Worm (Caenorhabditis elegans) whole organism, L1 larva: Measurements from ENCODE around the gene T28A11.3.

Experiments used
- C04F5.9 ChIP-seq: sonication (generic microtip); optimal IDR thresholded peaks from 2 replicates; lab custom pipeline; 2016; ENCODE audit warnings: missing genetic modification characterization, missing compliant biosample characterization
- C16A3.4 ChIP-seq: fragments of 150-350 bp; optimal IDR thresholded peaks from 2 replicates; lab custom pipeline; 2014; ENCODE audit warnings: missing biosample characterization, missing genetic modification characterization
- C34B4.2 ChIP-seq: sonication (generic microtip); optimal IDR thresholded peaks from 2 replicates; lab custom pipeline; 2017; ENCODE audit warnings: mild to moderate bottlenecking, missing genetic modification characterization, missing compliant biosample characterization
- F16B12.6 ChIP-seq: fragments of 150-350 bp; optimal IDR thresholded peaks from 2 replicates; lab custom pipeline; 2014; ENCODE audit warnings: missing biosample characterization, missing genetic modification characterization
- ama-1 ChIP-seq: fragments of 150-350 bp; optimal IDR thresholded peaks from 2 replicates; lab custom pipeline; 2014
- blmp-1 ChIP-seq: fragments of 150-350 bp; optimal IDR thresholded peaks from 2 replicates; lab custom pipeline; 2014; ENCODE audit warnings: missing biosample characterization, missing genetic modification characterization
- ceh-63 ChIP-seq: fragments of 200-800 bp; sonication (Bioruptor generic); optimal IDR thresholded peaks from 2 replicates; lab custom pipeline; 2018; ENCODE audit warnings: mild to moderate bottlenecking, missing genetic modification characterization, missing compliant biosample characterization
- ceh-90 ChIP-seq: sonication (generic microtip); optimal IDR thresholded peaks from 2 replicates; lab custom pipeline; 2016; ENCODE audit warnings: missing genetic modification characterization, missing compliant biosample characterization
- dpl-1 ChIP-seq, 3 experiments: fragments of 150-350 bp in 2 of 3; sonication (generic microtip) in 1 of 3; optimal IDR thresholded peaks; 2 replicates each; lab custom pipeline; 2014 to 2017; ENCODE audit warnings: missing biosample characterization in 3 of 3, missing genetic modification characterization in 3 of 3, missing genetic modification reagents in 3 of 3
- elt-2 ChIP-seq: sonication (generic microtip); optimal IDR thresholded peaks from 2 replicates; lab custom pipeline; 2016; ENCODE audit warnings: missing genetic modification characterization, mild to moderate bottlenecking, inconsistent platforms, missing compliant biosample characterization, missing genetic modification reagents
- elt-3 ChIP-seq, 6 experiments: fragments of 150-350 bp in 1 of 6; sonication (generic microtip); optimal IDR thresholded peaks; 2 replicates each; lab custom pipeline; 2017 to 2018; ENCODE audit warnings: missing biosample characterization in 6 of 6, missing genetic modification characterization in 6 of 6, inconsistent platforms in 1 of 6
- fkh-10 ChIP-seq: sonication (generic microtip); optimal IDR thresholded peaks from 2 replicates; lab custom pipeline; 2017; ENCODE audit warnings: missing biosample characterization, missing genetic modification reagents, missing genetic modification characterization
- fkh-8 ChIP-seq: sonication (generic microtip); optimal IDR thresholded peaks from 2 replicates; lab custom pipeline; 2016; ENCODE audit warnings: mild to moderate bottlenecking, missing genetic modification characterization, missing compliant biosample characterization
- grh-1 ChIP-seq: fragments of 200-800 bp; sonication (Bioruptor generic); IDR thresholded peaks from 2 replicates; pipeline ENCODE4 v1.3.6; 2022; ENCODE audit warnings: missing genetic modification reagents, missing genetic modification characterization, missing compliant biosample characterization
- isw-1 ChIP-seq: fragments of 200-800 bp; sonication (Bioruptor generic); IDR thresholded peaks from 2 replicates; pipeline ENCODE4 v1.3.6; 2022; ENCODE audit warnings: missing genetic modification characterization, missing compliant biosample characterization
- jun-1 ChIP-seq: fragments of 150-350 bp; optimal IDR thresholded peaks from 2 replicates; lab custom pipeline; 2014; ENCODE audit warnings: missing biosample characterization, missing genetic modification reagents, missing genetic modification characterization
- lin-13 ChIP-seq: fragments of 150-350 bp; optimal IDR thresholded peaks from 2 replicates; lab custom pipeline; 2014; ENCODE audit warnings: missing biosample characterization, missing genetic modification reagents, missing genetic modification characterization
- lir-3 ChIP-seq: sonication (generic microtip); optimal IDR thresholded peaks from 2 replicates; lab custom pipeline; 2016; ENCODE audit warnings: mild to moderate bottlenecking, missing genetic modification characterization, moderate library complexity, missing compliant biosample characterization; ENCODE audit not compliant: poor library complexity
- lsy-2 ChIP-seq, 2 experiments: fragments of 150-350 bp; optimal IDR thresholded peaks; 2 replicates each; lab custom pipeline; 2014; ENCODE audit warnings: missing biosample characterization in 2 of 2, missing genetic modification characterization in 2 of 2
- mab-9 ChIP-seq: fragments of 200-800 bp; sonication (Bioruptor generic); IDR thresholded peaks from 2 replicates; pipeline ENCODE4 v1.3.6; 2022; ENCODE audit warnings: missing genetic modification reagents, missing genetic modification characterization, missing compliant biosample characterization
- mef-2 ChIP-seq: fragments of 150-350 bp; optimal IDR thresholded peaks from 2 replicates; lab custom pipeline; 2014; ENCODE audit warnings: missing biosample characterization, missing genetic modification characterization
- mep-1 ChIP-seq: fragments of 150-350 bp; optimal IDR thresholded peaks from 2 replicates; lab custom pipeline; 2014; ENCODE audit warnings: missing biosample characterization, missing genetic modification characterization
- nhr-11 ChIP-seq: fragments of 150-350 bp; optimal IDR thresholded peaks from 2 replicates; lab custom pipeline; 2014; ENCODE audit warnings: missing biosample characterization, missing genetic modification characterization
- nhr-19 ChIP-seq: fragments of 200-800 bp; sonication (Bioruptor generic); conservative IDR thresholded peaks from 2 replicates; pipeline ENCODE4 v1.3.6; 2022; ENCODE audit warnings: missing genetic modification characterization, missing compliant biosample characterization
- nhr-84 ChIP-seq: sonication (generic microtip); optimal IDR thresholded peaks from 2 replicates; lab custom pipeline; 2017; ENCODE audit warnings: missing biosample characterization, missing genetic modification characterization
- nhr-85 ChIP-seq: sonication (generic microtip); peaks from one replicate; lab custom pipeline; 2016; ENCODE audit warnings: missing genetic modification characterization, inconsistent platforms, missing compliant biosample characterization
- nhr-90 ChIP-seq: sonication (generic microtip); optimal IDR thresholded peaks from 2 replicates; lab custom pipeline; 2016; ENCODE audit warnings: mild to moderate bottlenecking, missing genetic modification characterization, missing compliant biosample characterization; ENCODE audit not compliant: poor library complexity
- pax-3 ChIP-seq: fragments of 200-800 bp; sonication (Bioruptor generic); optimal IDR thresholded peaks from 2 replicates; lab custom pipeline; 2018; ENCODE audit warnings: mild to moderate bottlenecking, missing genetic modification characterization, moderate library complexity, missing compliant biosample characterization
- pqm-1 ChIP-seq: sonication (generic microtip); optimal IDR thresholded peaks from 3 replicates; lab custom pipeline; 2017; ENCODE audit warnings: missing biosample characterization, missing genetic modification characterization
- rnt-1 ChIP-seq: sonication (generic microtip); optimal IDR thresholded peaks from 2 replicates; lab custom pipeline; 2016; ENCODE audit warnings: mild to moderate bottlenecking, missing genetic modification characterization, moderate library complexity, missing compliant biosample characterization
- snpc-4 ChIP-seq: fragments of 150-350 bp; optimal IDR thresholded peaks from 2 replicates; lab custom pipeline; 2014; ENCODE audit warnings: missing biosample characterization, missing genetic modification characterization
- snu-23 ChIP-seq: sonication (generic microtip); optimal IDR thresholded peaks from 2 replicates; lab custom pipeline; 2016; ENCODE audit warnings: missing genetic modification characterization, missing compliant biosample characterization
- swsn-7 ChIP-seq: sonication (generic microtip); optimal IDR thresholded peaks from 2 replicates; lab custom pipeline; 2016; ENCODE audit warnings: missing genetic modification characterization, missing compliant biosample characterization
- tbx-2 ChIP-seq: sonication (generic microtip); optimal IDR thresholded peaks from 2 replicates; lab custom pipeline; 2016; ENCODE audit warnings: missing genetic modification characterization, missing compliant biosample characterization
- unc-130 ChIP-seq: fragments of 150-350 bp; optimal IDR thresholded peaks from 2 replicates; lab custom pipeline; 2017; ENCODE audit warnings: missing biosample characterization, missing genetic modification characterization, inconsistent platforms
- unc-86 ChIP-seq: sonication (generic microtip); optimal IDR thresholded peaks from 2 replicates; lab custom pipeline; 2016; ENCODE audit warnings: missing genetic modification characterization, missing compliant biosample characterization
- unc-98 ChIP-seq: fragments of 200-800 bp; sonication (Bioruptor generic); IDR thresholded peaks from 2 replicates; pipeline ENCODE4 v1.3.6; 2022; ENCODE audit warnings: missing genetic modification characterization, missing compliant biosample characterization
- zag-1 ChIP-seq: fragments of 150-350 bp; optimal IDR thresholded peaks from 2 replicates; lab custom pipeline; 2014; ENCODE audit warnings: missing biosample characterization, missing genetic modification characterization
- zip-4 ChIP-seq: fragments of 200-800 bp; sonication (Bioruptor generic); optimal IDR thresholded peaks from 2 replicates; lab custom pipeline; 2018; ENCODE audit warnings: mild to moderate bottlenecking, missing genetic modification characterization, moderate library complexity, missing compliant biosample characterization

The T28A11.3 gene

DNA sequence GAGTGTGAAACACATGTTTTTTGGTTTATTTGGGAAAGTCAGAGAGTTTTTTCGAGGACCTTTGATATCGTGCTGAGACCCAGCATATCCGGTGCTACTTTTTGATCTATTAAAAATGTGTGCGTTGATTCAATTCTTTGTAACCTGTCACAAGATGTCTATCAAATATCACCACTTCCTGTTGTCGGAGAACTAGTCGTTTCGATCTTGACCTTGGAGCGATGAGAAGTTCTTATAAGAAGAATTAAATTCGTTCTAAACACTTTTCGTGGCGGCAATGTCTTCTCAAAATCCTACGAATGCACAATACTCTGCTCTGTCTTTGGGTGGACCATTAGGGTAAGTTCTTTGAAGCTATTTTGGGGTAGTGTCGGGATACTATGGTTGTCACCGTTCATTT lies 41.0 kb downstream of the T28A11.3 start, which contains the start of gene F35F10.1:
TSS of gene F35F10.1 (plus strand) at position 200 of the 400 bp plus-strand sequence.
- TF ChIP-seq mab-9 (GFP tag; lab: Robert Waterston, UW) = no peak
- TF ChIP-seq grh-1 (GFP tag; lab: Robert Waterston, UW) = peak; percentile 9; the same call in 1 of the 2 replicates
- TF ChIP-seq blmp-1 (tag; lab: Kevin White, UChicago) = peak; percentile 37
- TF ChIP-seq nhr-85 (tag; lab: Kevin White, UChicago) = peak; percentile 69

DNA sequence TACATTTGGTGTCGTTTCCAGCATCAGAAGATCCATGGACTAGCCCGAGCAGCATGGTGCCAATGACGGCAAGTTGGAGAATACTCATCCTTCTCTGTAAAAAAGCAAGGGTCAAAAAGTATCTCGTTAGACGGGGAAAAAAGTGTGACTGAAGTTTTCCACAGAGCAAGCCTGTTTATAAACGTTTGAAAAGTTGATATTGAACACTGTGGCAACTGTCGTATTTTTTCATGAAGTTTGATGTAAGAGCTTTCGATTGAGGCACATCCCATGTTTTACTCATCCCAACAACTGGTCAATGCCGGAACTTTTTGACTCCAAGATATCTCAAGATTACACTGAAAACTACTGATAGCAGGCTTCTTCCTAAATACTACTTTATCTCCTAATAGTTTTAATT lies 43.8 kb downstream of the T28A11.3 start, which contains the start of gene F35F10.13:
TSS of gene F35F10.13 (minus strand) at position 101 of the 400 bp plus-strand sequence.
- TF ChIP-seq ceh-90 = no peak

DNA sequence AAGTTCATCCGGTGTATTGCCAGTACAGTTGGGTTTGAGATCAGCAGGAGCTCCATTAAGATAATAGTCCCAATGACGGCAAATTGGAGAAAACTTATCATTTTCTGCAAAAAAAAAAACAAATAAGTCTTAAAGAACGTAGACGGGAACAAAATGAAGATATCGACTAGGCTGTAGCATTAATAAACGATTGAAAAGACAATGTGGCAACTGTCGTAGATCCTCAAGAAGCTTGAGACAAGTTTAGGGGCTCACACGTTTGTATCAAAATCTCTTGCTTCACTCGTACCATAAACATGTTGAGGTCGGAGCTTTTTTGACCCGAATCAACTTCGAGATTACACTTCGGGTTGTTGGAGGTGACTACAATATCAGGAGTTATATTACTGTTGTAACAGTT lies 44.9 kb downstream of the T28A11.3 start, which contains the start of gene F35F10.14:
TSS of gene F35F10.14 (minus strand) at position 101 of the 400 bp plus-strand sequence.
- no peak for TF ChIP-seq elt-2 (tag; lab: Kevin White, UChicago)
- TF ChIP-seq F16B12.6 (tag; lab: Kevin White, UChicago) = no peak
- TF ChIP-seq dpl-1 (GFP tag; optimal IDR thresholded peaks at IDR 0.05; lab: Kevin White, UChicago) = no peak
- no peak for TF ChIP-seq mab-9 (GFP tag; lab: Robert Waterston, UW)
- no peak for TF ChIP-seq tbx-2 (tag; lab: Kevin White, UChicago)
- TF ChIP-seq jun-1 (tag; lab: Kevin White, UChicago) = no peak
- no peak for TF ChIP-seq isw-1 (GFP tag; lab: Robert Waterston, UW)
- no peak for TF ChIP-seq pqm-1 (tag; lab: Kevin White, UChicago)
- TF ChIP-seq swsn-7 = no peak
- no peak for TF ChIP-seq elt-3 (tag; optimal IDR thresholded peaks at IDR 0.05; lab: Kevin White, UChicago)
- TF ChIP-seq snu-23 (GFP tag; lab: Kevin White, UChicago) = no peak
- TF ChIP-seq nhr-11 = no peak
- TF ChIP-seq lir-3 (tag; lab: Kevin White, UChicago) = no peak
- no peak for TF ChIP-seq fkh-8 (tag; lab: Kevin White, UChicago)
- TF ChIP-seq nhr-90 (tag; lab: Kevin White, UChicago) = no peak
- no peak for TF ChIP-seq rnt-1 (tag; lab: Kevin White, UChicago)

DNA sequence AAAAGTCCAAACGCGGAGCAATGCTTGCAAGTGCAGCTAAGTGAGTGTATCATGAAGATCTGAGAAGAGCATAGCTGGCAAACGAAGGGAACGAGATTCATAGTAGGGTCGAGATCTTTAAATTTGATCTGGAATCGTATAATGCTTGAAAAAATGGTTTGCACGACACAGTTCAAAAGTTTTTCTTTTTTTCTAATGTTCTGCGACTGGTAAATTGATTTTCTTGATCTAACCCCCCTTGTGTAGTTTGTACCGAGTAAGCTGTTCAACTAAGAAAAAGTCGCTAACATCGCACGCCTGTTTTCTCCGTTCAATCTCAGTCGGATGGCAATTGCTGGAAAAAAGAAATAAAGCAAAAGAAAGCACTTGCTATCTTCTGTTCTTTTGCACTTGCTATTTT lies 45.3 kb downstream of the T28A11.3 start, which contains the start of gene C17B7.14:
TSS of gene C17B7.14 (minus strand) at position 101 of the 400 bp plus-strand sequence.
- TF ChIP-seq mef-2 = no peak
- TF ChIP-seq dpl-1 (GFP tag; optimal IDR thresholded peaks at IDR 0.05; lab: Kevin White, UChicago) = no peak
- no peak for TF ChIP-seq elt-3 (tag; optimal IDR thresholded peaks at IDR 0.05; lab: Kevin White, UChicago)
- TF ChIP-seq unc-130 (tag; lab: Kevin White, UChicago) = no peak
- no peak for TF ChIP-seq C34B4.2 (tag; lab: Kevin White, UChicago)
- TF ChIP-seq mep-1 (tag; lab: Kevin White, UChicago) = no peak
- no peak for TF ChIP-seq ama-1 (lab: Kevin White, UChicago)
- TF ChIP-seq nhr-84 (tag; lab: Kevin White, UChicago) = no peak
- no peak for TF ChIP-seq lsy-2 (tag; optimal IDR thresholded peaks at IDR 0.05; lab: Kevin White, UChicago)

DNA sequence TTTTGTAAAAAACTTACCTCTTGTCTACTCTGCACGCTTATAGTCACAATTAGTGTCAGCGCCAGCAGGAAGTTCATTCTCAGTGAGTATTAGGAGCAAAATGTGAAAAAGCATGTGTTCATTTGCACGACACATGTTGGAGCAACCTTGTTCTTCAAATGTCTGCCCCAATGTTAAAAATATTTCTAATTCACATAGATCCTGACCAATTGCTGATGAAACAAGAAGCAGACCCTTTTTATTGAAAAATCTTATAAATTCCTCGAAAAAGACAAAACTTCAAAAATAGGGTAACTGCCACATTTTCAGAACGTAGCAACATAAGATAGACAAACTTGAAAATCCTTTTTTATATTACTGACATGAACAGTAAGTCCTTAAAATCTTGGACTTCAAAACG lies 49.0 kb downstream of the T28A11.3 start, which contains the start of gene C17B7.8:
TSS of gene C17B7.8 (minus strand) at position 101 of the 400 bp plus-strand sequence.
- TF ChIP-seq C16A3.4 (tag; lab: Kevin White, UChicago) = no peak
- TF ChIP-seq zag-1 = no peak
- no peak for TF ChIP-seq unc-98 (GFP tag; lab: Robert Waterston, UW)
- TF ChIP-seq ama-1 (lab: Kevin White, UChicago) = no peak
- TF ChIP-seq elt-3 (tag; optimal IDR thresholded peaks at IDR 0.05; lab: Kevin White, UChicago) = no peak
- no peak for TF ChIP-seq lin-13
- no peak for TF ChIP-seq snpc-4 (tag; lab: Kevin White, UChicago)
- TF ChIP-seq C04F5.9 = no peak
- TF ChIP-seq fkh-10 (GFP tag; lab: Kevin White, UChicago) = no peak
- TF ChIP-seq zip-4 = no peak
- no peak for TF ChIP-seq unc-86
- no peak for TF ChIP-seq ceh-63 (GFP tag; lab: Kevin White, UChicago)
- TF ChIP-seq pax-3 (tag; lab: Kevin White, UChicago) = no peak
- TF ChIP-seq nhr-19 (GFP tag; lab: Robert Waterston, UW) = no peak
- TF ChIP-seq C34B4.2 (tag; lab: Kevin White, UChicago) = no peak
